Fruit fly (Drosophila melanogaster): Measurements from ENCODE around the gene CG6138.

DNA sequence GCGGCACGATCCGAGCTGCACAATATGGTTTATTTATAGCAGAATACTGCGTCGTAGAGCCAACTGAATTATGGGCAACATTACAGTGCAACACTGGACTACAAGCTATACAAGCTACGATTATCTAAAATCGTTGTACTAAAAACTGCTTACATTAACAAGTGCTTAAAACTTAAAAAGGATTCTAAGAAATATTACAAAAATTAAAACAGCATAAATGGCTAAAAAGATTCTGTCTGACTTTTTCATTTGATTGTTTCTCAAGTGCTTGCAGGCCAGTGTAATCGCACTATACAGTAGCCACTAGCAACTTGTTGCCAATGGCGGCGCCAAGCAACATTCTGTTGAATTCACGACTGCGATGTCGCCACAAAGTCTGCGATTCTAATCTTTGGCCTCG, 49.7 kb downstream of the CG6138 start:
- TF ChIP-seq rn (GFP tag; IDR thresholded peaks at IDR 0.05) (peak; percentile 92), CG12605 (GFP tag; IDR thresholded peaks at IDR 0.05) (peak; percentile 93), CG32121 (GFP tag; IDR thresholded peaks at IDR 0.05) (peak; percentile 94)

Measured in whole organism, pupa.